Worm (Caenorhabditis elegans) whole organism, young adult: ENCODE results near the gene T21D9.2.

Experiments used
- B0035.1 ChIP-seq: sonication (generic microtip); optimal IDR thresholded peaks from 2 replicates; lab custom pipeline; 2016; ENCODE audit warnings: missing genetic modification characterization, mild to moderate bottlenecking, missing compliant biosample characterization, missing genotype, missing genetic modification reagents
- B0261.1 ChIP-seq: sonication (generic microtip); optimal IDR thresholded peaks from 2 replicates; lab custom pipeline; 2016; ENCODE audit warnings: mild to moderate bottlenecking, missing genetic modification characterization, moderate library complexity, missing compliant biosample characterization
- B0336.3 ChIP-seq: fragments of 200-800 bp; sonication (Bioruptor generic); IDR thresholded peaks from 2 replicates; pipeline ENCODE4 v1.3.6; 2022; ENCODE audit warnings: missing genetic modification characterization, missing compliant biosample characterization
- C17E4.6 ChIP-seq: fragments of 200-800 bp; sonication (Bioruptor generic); IDR thresholded peaks from 2 replicates; pipeline ENCODE4 v1.3.6; 2022; ENCODE audit warnings: missing genetic modification reagents, missing genetic modification characterization, missing compliant biosample characterization
- F37B4.10 ChIP-seq: fragments of 200-800 bp; sonication (Bioruptor generic); IDR thresholded peaks from 2 replicates; pipeline ENCODE4 v1.3.6; 2022; ENCODE audit warnings: missing genetic modification characterization, missing compliant biosample characterization
- F49E8.2 ChIP-seq: sonication (generic microtip); optimal IDR thresholded peaks from 3 replicates; lab custom pipeline; 2017; ENCODE audit warnings: missing genetic modification characterization, mild to moderate bottlenecking, missing compliant biosample characterization, antibody characterized with exemption, moderate library complexity; ENCODE audit not compliant: insufficient read depth
- F55B11.4 ChIP-seq: sonication (generic microtip); optimal IDR thresholded peaks from 2 replicates; lab custom pipeline; 2016; ENCODE audit warnings: missing compliant biosample characterization, missing genetic modification characterization, borderline replicate concordance; ENCODE audit not compliant: insufficient read depth
- F57A8.1 ChIP-seq: fragments of 200-800 bp; sonication (Bioruptor generic); optimal IDR thresholded peaks from 2 replicates; lab custom pipeline; 2018; ENCODE audit warnings: mild to moderate bottlenecking, missing genetic modification characterization, moderate library complexity, missing compliant biosample characterization
- T26A5.8 ChIP-seq: sonication (generic microtip); optimal IDR thresholded peaks from 2 replicates; lab custom pipeline; 2016; ENCODE audit warnings: missing genetic modification characterization, missing compliant biosample characterization
- Y53F4B.3 ChIP-seq: fragments of 200-800 bp; sonication (Bioruptor generic); IDR thresholded peaks from 2 replicates; pipeline ENCODE4 v1.3.6; 2022; ENCODE audit warnings: missing genetic modification reagents, missing genetic modification characterization, missing compliant biosample characterization
- Y95B8A.8 ChIP-seq: fragments of 200-800 bp; sonication (Bioruptor generic); IDR thresholded peaks from 2 replicates; pipeline ENCODE4 v1.3.6; 2022; ENCODE audit warnings: missing genetic modification reagents, missing genetic modification characterization, missing compliant biosample characterization
- akir-1 ChIP-seq: fragments of 200-800 bp; sonication (Bioruptor generic); optimal IDR thresholded peaks from 2 replicates; lab custom pipeline; 2018; ENCODE audit warnings: mild to moderate bottlenecking, missing genetic modification characterization, moderate library complexity, missing compliant biosample characterization
- bed-1 ChIP-seq: fragments of 200-800 bp; sonication (Bioruptor generic); IDR thresholded peaks from 2 replicates; pipeline ENCODE4 v1.3.6; 2022; ENCODE audit warnings: missing genetic modification reagents, missing genetic modification characterization, missing compliant biosample characterization
- ccch-3 ChIP-seq: fragments of 200-800 bp; sonication (Bioruptor generic); optimal IDR thresholded peaks from 2 replicates; lab custom pipeline; 2018; ENCODE audit warnings: mild to moderate bottlenecking, missing genetic modification characterization, missing compliant biosample characterization
- ceh-40 ChIP-seq: fragments of 200-800 bp; sonication (Bioruptor generic); IDR thresholded peaks from 2 replicates; pipeline ENCODE4 v1.3.6; 2022; ENCODE audit warnings: missing genetic modification characterization, missing compliant biosample characterization
- ceh-79 ChIP-seq: sonication (generic microtip); optimal IDR thresholded peaks from 2 replicates; lab custom pipeline; 2017; ENCODE audit warnings: mild to moderate bottlenecking, missing genetic modification characterization, missing compliant biosample characterization
- ceh-91 ChIP-seq: fragments of 200-800 bp; sonication (Bioruptor generic); IDR thresholded peaks from 2 replicates; pipeline ENCODE4 v1.3.6; 2022; ENCODE audit warnings: missing genetic modification reagents, missing genetic modification characterization, missing compliant biosample characterization
- efl-1 ChIP-seq: fragments of 150-350 bp; optimal IDR thresholded peaks from 2 replicates; lab custom pipeline; 2014; ENCODE audit warnings: missing biosample characterization, missing genetic modification reagents, missing genetic modification characterization
- fkh-3 ChIP-seq: sonication (generic microtip); optimal IDR thresholded peaks from 2 replicates; lab custom pipeline; 2016; ENCODE audit warnings: mild to moderate bottlenecking, missing genetic modification characterization, missing compliant biosample characterization
- hlh-12 ChIP-seq: sonication (generic microtip); optimal IDR thresholded peaks from 2 replicates; lab custom pipeline; 2016; ENCODE audit warnings: missing genetic modification characterization, missing compliant biosample characterization
- hlh-26 ChIP-seq: fragments of 200-800 bp; sonication (Bioruptor generic); conservative IDR thresholded peaks from 2 replicates; pipeline ENCODE4 v1.3.6; 2022; ENCODE audit warnings: missing genetic modification reagents, missing genetic modification characterization, missing compliant biosample characterization
- hmg-20 ChIP-seq: fragments of 200-800 bp; sonication (Bioruptor generic); IDR thresholded peaks from 2 replicates; pipeline ENCODE4 v1.3.6; 2022; ENCODE audit warnings: missing genetic modification reagents, missing genetic modification characterization, missing compliant biosample characterization
- hrde-1 ChIP-seq: sonication (generic microtip); optimal IDR thresholded peaks from 2 replicates; lab custom pipeline; 2016; ENCODE audit warnings: missing genetic modification characterization, mild to moderate bottlenecking, missing compliant biosample characterization, moderate library complexity, missing genotype, missing genetic modification reagents, borderline replicate concordance
- let-607 ChIP-seq, 2 experiments: fragments of 200-800 bp in 1 of 2; sonication (Bioruptor generic) in 1 of 2; sonication (generic microtip) in 1 of 2; optimal IDR thresholded peaks; 2 replicates each; lab custom pipeline; 2016 to 2018; ENCODE audit warnings: mild to moderate bottlenecking in 2 of 2, missing compliant biosample characterization in 2 of 2, missing genetic modification characterization in 2 of 2, moderate library complexity in 2 of 2, missing genotype in 1 of 2
- lin-54 ChIP-seq: fragments of 200-800 bp; sonication (Bioruptor generic); optimal IDR thresholded peaks from 2 replicates; lab custom pipeline; 2018; ENCODE audit warnings: mild to moderate bottlenecking, missing genetic modification characterization, missing compliant biosample characterization
- lir-1 ChIP-seq: fragments of 200-800 bp; sonication (Bioruptor generic); conservative IDR thresholded peaks from 2 replicates; pipeline ENCODE4 v1.3.6; 2022; ENCODE audit warnings: missing genetic modification reagents, missing genetic modification characterization, missing compliant biosample characterization
- lsy-27 ChIP-seq: sonication (generic microtip); optimal IDR thresholded peaks from 2 replicates; lab custom pipeline; 2017; ENCODE audit warnings: missing genetic modification characterization, mild to moderate bottlenecking, missing compliant biosample characterization, antibody characterized with exemption, missing genotype, borderline replicate concordance; ENCODE audit not compliant: insufficient read depth
- mcd-1 ChIP-seq: fragments of 200-800 bp; sonication (Bioruptor generic); IDR thresholded peaks from 2 replicates; pipeline ENCODE4 v1.3.6; 2022; ENCODE audit warnings: missing genetic modification reagents, missing genetic modification characterization, missing compliant biosample characterization
- mxl-1 ChIP-seq: sonication (generic microtip); optimal IDR thresholded peaks from 2 replicates; lab custom pipeline; 2016; ENCODE audit warnings: missing genetic modification characterization, missing compliant biosample characterization
- nhr-80 ChIP-seq: sonication (generic microtip); optimal IDR thresholded peaks from 2 replicates; lab custom pipeline; 2016; ENCODE audit warnings: missing genetic modification characterization, missing compliant biosample characterization
- pha-4 ChIP-seq: fragments of 150-350 bp; sonication (generic microtip); optimal IDR thresholded peaks from 2 replicates; lab custom pipeline; 2014; ENCODE audit warnings: missing biosample characterization, missing genetic modification reagents, missing genetic modification characterization
- sea-2 ChIP-seq: fragments of 200-800 bp; sonication (Bioruptor generic); IDR thresholded peaks from 2 replicates; pipeline ENCODE4 v1.3.6; 2022; ENCODE audit warnings: missing genetic modification characterization, missing compliant biosample characterization
- snpc-3.4 ChIP-seq: sonication (generic microtip); optimal IDR thresholded peaks from 2 replicates; lab custom pipeline; 2017; ENCODE audit warnings: missing genetic modification characterization, mild to moderate bottlenecking, missing compliant biosample characterization, antibody characterized with exemption, moderate library complexity, missing genotype, missing genetic modification reagents
- somi-1 ChIP-seq: fragments of 200-800 bp; sonication (Bioruptor generic); optimal IDR thresholded peaks from 2 replicates; lab custom pipeline; 2018; ENCODE audit warnings: mild to moderate bottlenecking, missing genetic modification characterization, missing compliant biosample characterization
- unc-62 ChIP-seq: fragments of 150-350 bp; optimal IDR thresholded peaks from 2 replicates; lab custom pipeline; 2014; ENCODE audit warnings: missing biosample characterization, missing genetic modification reagents, missing genetic modification characterization

Gene T21D9.2

ce11 chrX:2108682-2109081, 12.0 kb upstream of the T21D9.2 start, which contains the start of gene F53B1.2:
Gene F53B1.2, plus strand, starts transcription at chrX:2108982.
- no peak for TF ChIP-seq bed-1 (GFP tag; lab: Robert Waterston, UW)
- no peak for TF ChIP-seq akir-1
- TF ChIP-seq somi-1 (GFP tag; lab: Kevin White, UChicago), result no peak
- TF ChIP-seq B0035.1 (tag; lab: Kevin White, UChicago), result no peak
- TF ChIP-seq lin-54 (GFP tag; lab: Kevin White, UChicago), result no peak
- no peak for TF ChIP-seq B0261.1 (tag; lab: Kevin White, UChicago)
- no peak for TF ChIP-seq ceh-91 (GFP tag; lab: Robert Waterston, UW)
- TF ChIP-seq snpc-3.4, result no peak
- TF ChIP-seq F49E8.2, result no peak
- no peak for TF ChIP-seq F57A8.1 (GFP tag; lab: Kevin White, UChicago)
- TF ChIP-seq lsy-27 (tag; lab: Kevin White, UChicago), result no peak
- TF ChIP-seq hlh-26 (GFP tag; lab: Robert Waterston, UW), result no peak
- no peak for TF ChIP-seq ccch-3 (GFP tag; lab: Kevin White, UChicago)
- TF ChIP-seq sea-2 (GFP tag; lab: Robert Waterston, UW), result no peak
- TF ChIP-seq ceh-79, result no peak
- no peak for TF ChIP-seq efl-1

DNA sequence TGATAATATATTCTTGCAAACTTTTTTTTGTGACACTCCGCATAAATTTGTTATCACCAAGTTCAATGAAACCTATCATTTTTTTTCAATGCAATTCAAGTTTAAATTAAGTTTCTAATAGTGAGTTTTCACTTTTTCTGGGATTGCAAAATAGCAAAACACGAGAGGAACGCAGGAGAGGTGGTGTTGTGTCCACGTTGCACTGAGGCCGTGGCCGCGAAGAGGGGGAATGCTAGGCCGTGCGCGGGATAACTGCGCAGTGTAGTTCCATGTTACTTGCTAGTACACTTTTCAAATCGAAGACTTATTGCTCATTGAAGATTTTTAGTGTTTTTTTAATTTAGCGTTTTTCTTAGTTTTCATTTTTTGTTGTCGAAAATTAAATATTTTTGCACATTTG, 11.5 kb upstream of the T21D9.2 start:
- TF ChIP-seq C17E4.6 (GFP tag; lab: Robert Waterston, UW) (no peak), mxl-1 (tag; lab: Kevin White, UChicago) (no peak), T26A5.8 (tag; lab: Kevin White, UChicago) (no peak), F55B11.4 (tag; lab: Kevin White, UChicago) (no peak), let-607 (tag; optimal IDR thresholded peaks at IDR 0.05; lab: Kevin White, UChicago) (no peak), Y95B8A.8 (GFP tag; lab: Robert Waterston, UW) (no peak), Y53F4B.3 (GFP tag; lab: Robert Waterston, UW) (no peak), mcd-1 (GFP tag; lab: Robert Waterston, UW) (no peak), hrde-1 (no peak), akir-1 (no peak), ceh-40 (GFP tag; lab: Robert Waterston, UW) (no peak), F37B4.10 (GFP tag; lab: Robert Waterston, UW) (no peak), B0336.3 (GFP tag; lab: Robert Waterston, UW) (no peak)

ce11 chrX:2107414-2107813, 10.7 kb upstream of the T21D9.2 start:
- TF ChIP-seq pha-4 (tag; lab: Kevin White, UChicago), result no peak
- peak; percentile 44 for TF ChIP-seq unc-62
- no peak for TF ChIP-seq hmg-20 (GFP tag; lab: Robert Waterston, UW)
- TF ChIP-seq lir-1, result no peak
- TF ChIP-seq nhr-80, result peak; percentile 48
- TF ChIP-seq, all 124 proteins: peak for 2

DNA sequence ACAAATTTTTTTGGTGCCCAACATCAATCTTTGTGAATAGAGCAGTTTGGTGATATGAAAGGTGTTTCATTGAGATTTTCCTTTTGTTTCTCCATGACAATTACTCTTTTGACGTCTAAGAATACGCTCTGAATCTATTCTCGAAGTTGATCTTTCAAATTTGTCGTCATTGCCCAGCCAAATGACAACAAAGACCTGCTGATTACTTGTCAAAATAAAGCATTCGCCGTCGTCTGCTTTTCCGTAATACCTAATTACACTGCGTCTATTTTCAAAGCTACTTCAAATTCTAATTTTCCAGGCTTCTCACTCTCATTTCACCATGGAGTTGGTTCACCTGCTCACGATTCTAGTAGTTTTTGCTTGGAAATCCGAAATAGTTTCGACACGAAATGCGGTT, 8.6 kb upstream of the T21D9.2 start, which contains the start of gene F53B1.3:
Gene F53B1.3, plus strand, starts transcription at position 301 of the 400 bp plus-strand sequence.
- TF ChIP-seq hlh-12 (tag; lab: Kevin White, UChicago) (no peak), fkh-3 (no peak)
